Worm (Caenorhabditis elegans) whole organism, L4 larva: Measurements from ENCODE around the gene lin-3.

Experiments used
- aly-2 ChIP-seq: sonication (generic microtip); optimal IDR thresholded peaks from 2 replicates; lab custom pipeline; 2018; ENCODE audit warnings: missing biosample characterization, missing genetic modification characterization
- ceh-28 ChIP-seq: fragments of 150-350 bp; optimal IDR thresholded peaks from 2 replicates; lab custom pipeline; 2014; ENCODE audit warnings: missing biosample characterization, missing genetic modification reagents, missing genetic modification characterization
- lin-13 ChIP-seq: fragments of 150-350 bp; optimal IDR thresholded peaks from 2 replicates; lab custom pipeline; 2014; ENCODE audit warnings: missing biosample characterization, missing genetic modification reagents, missing genetic modification characterization
- mdl-1 ChIP-seq, 2 experiments: fragments of 150-350 bp in 1 of 2; sonication (generic microtip) in 1 of 2; optimal IDR thresholded peaks; 2 replicates each; lab custom pipeline; 2014 to 2017; ENCODE audit warnings: missing biosample characterization in 2 of 2, missing genetic modification characterization in 2 of 2
- nhr-102 ChIP-seq: sonication (generic microtip); optimal IDR thresholded peaks from 2 replicates; lab custom pipeline; 2016; ENCODE audit warnings: mild to moderate bottlenecking, missing genetic modification characterization, moderate library complexity, missing compliant biosample characterization
- nhr-11 ChIP-seq: fragments of 150-350 bp; optimal IDR thresholded peaks from 2 replicates; lab custom pipeline; 2014; ENCODE audit warnings: missing biosample characterization, missing genetic modification characterization
- unc-130 ChIP-seq: sonication (generic microtip); optimal IDR thresholded peaks from 2 replicates; lab custom pipeline; 2016; ENCODE audit warnings: missing genetic modification reagents, missing genetic modification characterization, missing compliant biosample characterization
- unc-39 ChIP-seq: sonication (generic microtip); optimal IDR thresholded peaks from 2 replicates; lab custom pipeline; 2017; ENCODE audit warnings: missing biosample characterization, missing genetic modification characterization

DNA sequence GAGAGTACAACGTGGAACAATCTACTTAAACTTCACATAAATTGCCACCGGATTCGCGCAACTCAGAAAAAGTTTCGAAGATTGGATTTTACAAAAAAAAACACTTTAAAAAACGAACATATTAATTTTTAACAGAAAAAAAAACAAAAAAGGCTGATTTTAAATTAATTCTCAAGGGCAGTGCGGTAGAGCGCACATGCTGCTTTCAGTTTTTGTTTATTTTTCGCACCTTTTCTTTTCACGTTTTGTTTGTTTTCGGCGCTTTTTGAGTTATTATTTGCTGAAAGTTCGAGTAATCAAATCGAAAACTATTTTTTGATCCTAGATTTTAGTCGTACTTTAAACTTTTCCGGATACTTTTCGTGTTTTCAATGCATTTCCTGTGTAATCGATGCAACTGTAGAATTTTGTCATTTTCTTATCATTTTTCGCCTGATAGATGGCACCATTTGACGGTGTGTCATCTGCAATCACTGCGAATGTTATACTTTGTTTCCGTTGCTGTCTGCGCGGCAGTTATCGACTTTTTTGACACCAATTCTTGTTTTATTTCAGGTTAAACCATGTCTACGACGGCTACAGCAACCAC lies 34.1 kb upstream of the lin-3 start, which contains the start of gene F13H10.8:
- no peak for TF ChIP-seq nhr-11 (tag; lab: Kevin White, UChicago)
- no peak for TF ChIP-seq aly-2 (tag; lab: Kevin White, UChicago)
- no peak for TF ChIP-seq nhr-102
- peak in 1 of 2 experiments; percentile 44 for TF ChIP-seq mdl-1 (tag; optimal IDR thresholded peaks at IDR 0.05; lab: Kevin White, UChicago)
- no peak for TF ChIP-seq unc-130 (GFP tag; lab: Kevin White, UChicago)
- TF ChIP-seq lin-13 (GFP tag; lab: Kevin White, UChicago) = no peak
- no peak for TF ChIP-seq unc-39
- no peak for TF ChIP-seq ceh-28
